Worm (Caenorhabditis elegans) whole organism, L4/young adult: Measurements from ENCODE around the gene svh-5.

Source experiments
- W03F9.2 ChIP-seq: fragments of 150-350 bp; optimal IDR thresholded peaks from 2 replicates; lab custom pipeline; 2014; ENCODE audit warnings: missing biosample characterization, missing genetic modification characterization
- dao-5 ChIP-seq: sonication (generic microtip); optimal IDR thresholded peaks from 2 replicates; lab custom pipeline; 2016; ENCODE audit warnings: missing genotype, missing genetic modification characterization, moderate library complexity, missing compliant biosample characterization
- him-1 ChIP-seq: sonication (generic microtip); optimal IDR thresholded peaks from 2 replicates; lab custom pipeline; 2016; ENCODE audit warnings: missing genotype, missing genetic modification reagents, missing genetic modification characterization, missing compliant biosample characterization

svh-5 gene

ce11 chrX:15334897-15335296 lies 42.7 kb downstream of the svh-5 start:
- TF ChIP-seq him-1 (tag; lab: Kevin White, UChicago) (no peak), dao-5 (tag; lab: Kevin White, UChicago) (no peak), W03F9.2 (tag; lab: Kevin White, UChicago) (no peak)

ce11 chrX:15330664-15331063 lies 47.0 kb downstream of the svh-5 start, which contains the start of gene Y15E3A.4:
TSS of gene Y15E3A.4 (plus strand) at chrX:15330964.
- TF ChIP-seq dao-5 (tag; lab: Kevin White, UChicago) (no peak), him-1 (tag; lab: Kevin White, UChicago) (no peak), W03F9.2 (tag; lab: Kevin White, UChicago) (no peak)

- no peak for TF ChIP-seq dao-5 (tag; lab: Kevin White, UChicago)
- TF ChIP-seq W03F9.2 (tag; lab: Kevin White, UChicago) = no peak
- no peak for TF ChIP-seq him-1 (tag; lab: Kevin White, UChicago)
Measured at ce11 chrX:15328343-15328742, 49.3 kb downstream of the svh-5 start.

ce11 chrX:15327238-15327637 lies 50.4 kb downstream of the svh-5 start:
- TF ChIP-seq dao-5 (tag; lab: Kevin White, UChicago) = no peak
- no peak for TF ChIP-seq W03F9.2 (tag; lab: Kevin White, UChicago)
- TF ChIP-seq him-1 (tag; lab: Kevin White, UChicago) = no peak

ce11 chrX:15325709-15326108 lies 51.9 kb downstream of the svh-5 start, which contains the start of gene Y15E3A.3:
TSS of gene Y15E3A.3 (minus strand) at chrX:15325809.
- TF ChIP-seq W03F9.2 (tag; lab: Kevin White, UChicago) (no peak), dao-5 (tag; lab: Kevin White, UChicago) (no peak), him-1 (tag; lab: Kevin White, UChicago) (no peak)

- TF ChIP-seq W03F9.2 (tag; lab: Kevin White, UChicago) (no peak), dao-5 (tag; lab: Kevin White, UChicago) (no peak), him-1 (tag; lab: Kevin White, UChicago) (no peak)
Measured at ce11 chrX:15321791-15322190, 55.8 kb downstream of the svh-5 start.

- TF ChIP-seq dao-5 (tag; lab: Kevin White, UChicago) = no peak
- no peak for TF ChIP-seq W03F9.2 (tag; lab: Kevin White, UChicago)
- no peak for TF ChIP-seq him-1 (tag; lab: Kevin White, UChicago)
Measured at ce11 chrX:15321217-15321616, 56.4 kb downstream of the svh-5 start.
